Fruit fly (Drosophila melanogaster) S2 (cell line): ENCODE results near the gene CG4133.

Experiments
- CG8478 ChIP-seq: fragments of >200 bp; optimal IDR thresholded peaks from 2 replicates; lab custom pipeline; 2018
- CTCF ChIP-seq, 2 experiments: fragments of >200 bp; optimal IDR thresholded peaks; 2 replicates each; lab custom pipeline; 2018

DNA sequence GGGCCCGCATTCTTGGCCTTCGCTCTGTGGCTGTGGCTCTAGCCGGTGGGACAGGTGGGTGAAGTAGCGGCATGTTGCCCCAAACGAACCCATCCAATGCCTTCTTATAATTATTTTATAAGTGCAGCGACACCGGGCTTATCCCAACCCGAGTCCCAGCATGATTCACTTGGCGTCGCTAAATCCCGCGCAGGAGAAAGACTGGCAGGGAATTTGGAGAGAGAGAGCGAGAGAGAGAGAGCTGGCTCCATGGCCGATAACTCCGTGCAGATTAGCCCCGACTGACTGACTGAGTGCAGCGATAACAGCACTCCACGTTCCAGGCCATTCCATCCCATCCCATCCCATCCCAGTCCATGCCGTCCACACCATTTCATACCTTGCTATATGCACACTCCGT lies 46.3 kb downstream of the CG4133 start:
- no peak for TF ChIP-seq CG8478 (lab: Kevin White, UChicago)
- TF ChIP-seq CTCF (optimal IDR thresholded peaks at IDR 0.05; lab: Kevin White, UChicago): no peak
